Worm (Caenorhabditis elegans) whole organism, L2 larva: ENCODE results near the gene C02F5.2.

Experiments
- fos-1 ChIP-seq: fragments of 150-350 bp; optimal IDR thresholded peaks from 2 replicates; lab custom pipeline; 2014; ENCODE audit warnings: missing biosample characterization, missing genetic modification characterization
- lin-39 ChIP-seq: fragments of 150-350 bp; optimal IDR thresholded peaks from 2 replicates; lab custom pipeline; 2014; ENCODE audit warnings: missing biosample characterization, missing genetic modification reagents, missing genetic modification characterization
- nhr-77 ChIP-seq: fragments of 150-350 bp; optimal IDR thresholded peaks from 2 replicates; lab custom pipeline; 2014; ENCODE audit warnings: missing biosample characterization, missing genetic modification characterization
- unc-62 ChIP-seq: fragments of 150-350 bp; optimal IDR thresholded peaks from 2 replicates; lab custom pipeline; 2014; ENCODE audit warnings: missing biosample characterization, missing genetic modification reagents, missing genetic modification characterization

Gene C02F5.2

ce11 chrIII:8299734-8300133, 50.3 kb downstream of the C02F5.2 start:
- TF ChIP-seq unc-62 (GFP tag; lab: Kevin White, UChicago), result no peak
- no peak for TF ChIP-seq nhr-77 (tag; lab: Kevin White, UChicago)
- no peak for TF ChIP-seq lin-39 (tag; lab: Kevin White, UChicago)
- TF ChIP-seq fos-1 (tag; lab: Kevin White, UChicago), result peak; percentile 59
